Fruit fly (Drosophila melanogaster): ENCODE data around the gene CG8668.

Gene CG8668

DNA sequence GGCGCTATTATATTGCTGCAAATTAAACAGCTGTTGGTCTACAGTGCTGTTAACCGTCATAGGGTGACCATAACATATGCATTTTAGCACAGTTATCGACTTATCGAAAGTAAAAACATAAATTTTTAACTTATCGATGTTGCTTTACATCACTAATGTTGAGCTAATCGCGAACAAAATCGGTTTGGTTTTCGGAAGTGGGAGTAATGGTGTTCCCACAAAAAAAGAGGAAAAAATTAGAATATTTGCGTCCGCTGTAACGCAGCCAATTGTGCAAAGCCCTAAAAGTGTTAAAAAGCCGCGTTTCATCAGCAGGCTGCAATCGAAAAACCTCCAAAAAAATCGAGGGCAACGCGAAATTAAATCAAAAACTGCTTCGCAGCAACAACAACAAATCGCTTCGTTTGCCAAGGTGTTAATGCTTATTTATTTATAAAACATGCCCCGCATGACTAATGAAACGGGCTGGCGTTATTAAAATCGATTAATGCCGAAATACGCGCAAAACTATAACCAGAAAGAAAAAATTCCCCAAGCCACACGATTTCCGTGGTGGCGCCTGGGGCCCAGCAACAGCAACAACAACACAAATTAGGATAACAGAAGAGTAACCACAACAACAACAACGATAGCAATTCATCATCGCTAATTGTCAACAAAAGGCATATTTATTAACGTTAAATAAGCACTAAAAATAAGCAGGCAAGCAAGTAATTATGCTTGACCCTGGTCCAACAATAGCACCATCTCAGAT is at the start of gene CG8668, which contains the start of gene CG12375:
Gene CG8668 (plus strand): TSS at position 153 of the 754 bp plus-strand sequence.
Gene CG12375 (minus strand): TSS at position 42 of the 754 bp plus-strand sequence.
- TF ChIP-seq Myc (optimal IDR thresholded peaks at IDR 0.05) (no peak), psq (optimal IDR thresholded peaks at IDR 0.05) (no peak), Sin3A (optimal IDR thresholded peaks at IDR 0.05) (no peak), insv (optimal IDR thresholded peaks at IDR 0.05) (no peak), h (optimal IDR thresholded peaks at IDR 0.05) (no peak), ttk (optimal IDR thresholded peaks at IDR 0.05) (no peak)

DNA sequence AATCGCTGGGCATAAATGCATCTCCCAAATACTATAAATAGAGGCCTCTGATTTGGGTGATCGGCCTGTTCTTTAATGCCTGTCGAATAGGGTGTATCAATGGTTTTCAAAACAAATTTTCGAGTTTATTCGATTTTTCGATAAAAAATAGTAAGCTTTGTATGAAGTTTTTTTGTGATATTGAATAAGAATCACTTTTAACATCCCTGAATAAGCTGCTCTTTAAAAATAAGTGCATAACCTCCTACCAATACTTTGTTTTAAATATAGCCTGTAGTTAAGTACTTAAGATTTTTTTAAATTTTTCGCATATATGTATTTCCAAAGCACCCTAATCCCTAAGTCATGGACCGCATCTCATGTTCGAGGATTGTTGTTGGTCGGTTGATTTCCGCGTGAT is 46.2 kb upstream of the CG8668 start:
- TF ChIP-seq h (optimal IDR thresholded peaks at IDR 0.05) (no peak), psq (optimal IDR thresholded peaks at IDR 0.05) (no peak), ttk (optimal IDR thresholded peaks at IDR 0.05) (no peak)

DNA sequence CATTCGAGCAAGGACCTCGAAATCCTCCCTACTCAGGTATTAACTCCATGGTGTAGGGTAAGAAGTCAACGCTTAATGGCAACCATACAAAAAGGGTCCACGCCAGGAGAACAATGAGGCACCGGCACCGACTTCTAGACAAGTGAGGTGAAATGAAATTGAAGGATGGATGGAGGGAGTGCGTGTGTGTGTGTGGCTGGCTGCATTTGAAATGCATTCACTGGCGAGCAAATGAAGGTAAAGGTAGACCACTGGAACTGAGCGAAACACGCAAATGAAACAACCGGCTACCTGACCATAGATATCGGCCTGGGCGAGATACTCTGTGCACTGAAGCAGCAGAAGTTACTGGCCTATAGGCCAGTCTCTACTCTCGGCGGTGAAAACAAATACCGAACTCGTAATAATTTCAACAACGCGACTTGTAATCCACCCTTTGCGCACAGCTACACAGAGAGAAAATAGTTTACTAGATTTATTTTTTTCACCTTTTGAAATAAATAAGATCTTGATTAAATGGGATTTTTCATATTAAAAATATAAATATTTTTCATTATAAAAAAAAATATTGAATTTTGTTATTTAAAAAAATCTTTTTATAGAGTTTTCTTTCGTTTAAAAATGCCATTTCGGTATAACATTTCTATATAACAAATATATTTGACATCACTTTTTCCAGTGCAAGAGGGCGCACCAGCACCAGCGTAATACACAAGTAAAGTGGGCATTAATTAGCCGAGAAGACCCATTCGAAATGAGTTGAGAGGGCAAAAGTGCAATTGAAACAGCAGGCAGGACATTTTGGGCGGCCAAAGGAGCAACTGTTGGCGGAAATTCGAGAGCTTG is 44.9 kb upstream of the CG8668 start:
- TF ChIP-seq ttk (optimal IDR thresholded peaks at IDR 0.05) (no peak), psq (optimal IDR thresholded peaks at IDR 0.05) (no peak), h (optimal IDR thresholded peaks at IDR 0.05) (no peak), Sin3A (optimal IDR thresholded peaks at IDR 0.05) (no peak), Myc (optimal IDR thresholded peaks at IDR 0.05) (no peak), insv (optimal IDR thresholded peaks at IDR 0.05) (no peak)

DNA sequence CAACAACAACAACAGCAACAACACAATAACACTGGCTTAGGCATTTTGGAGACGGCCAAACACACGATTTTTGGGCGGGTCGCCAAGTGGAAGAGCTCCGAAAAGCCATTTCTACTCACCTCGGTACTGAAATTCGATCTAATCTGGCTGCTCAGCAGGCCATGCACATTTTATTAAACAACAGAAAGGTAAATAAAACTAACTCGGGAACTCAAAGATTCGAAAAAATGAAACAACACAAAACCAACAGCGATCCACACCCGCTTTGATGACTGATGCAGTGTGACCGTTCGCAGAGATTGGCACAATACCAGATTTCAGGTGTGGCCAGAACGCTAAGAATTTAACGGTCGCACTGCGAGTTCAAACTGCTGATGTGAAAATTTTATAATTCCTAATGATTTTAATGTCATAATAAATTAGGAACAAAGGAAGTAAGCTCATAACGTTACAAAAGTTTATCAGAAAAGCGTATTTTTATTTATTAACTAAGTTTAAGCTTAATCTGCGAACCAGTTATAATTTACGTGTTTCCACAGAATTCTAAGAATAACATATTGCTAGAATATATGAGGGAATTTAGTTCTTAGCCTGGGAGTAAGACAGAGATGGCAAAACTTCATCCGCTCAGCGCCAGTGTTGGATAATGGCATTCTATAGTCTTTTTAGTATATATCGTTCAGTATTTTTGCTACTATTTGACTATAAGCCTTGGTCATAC is 43.9 kb upstream of the CG8668 start, which contains the start of gene Mcr:
Gene Mcr (minus strand): TSS at position 291 of the 721 bp plus-strand sequence.
- no peak for TF ChIP-seq Myc (optimal IDR thresholded peaks at IDR 0.05)
- TF ChIP-seq h (optimal IDR thresholded peaks at IDR 0.05), result no peak
- TF ChIP-seq insv (optimal IDR thresholded peaks at IDR 0.05), result no peak

DNA sequence CACCGCTTCAGTTG is 43.6 kb upstream of the CG8668 start, which contains the start of gene Bsg:
Gene Bsg (plus strand): TSS at position 8 of the 14 bp plus-strand sequence.
- no peak for TF ChIP-seq Sin3A (optimal IDR thresholded peaks at IDR 0.05)
- no peak for TF ChIP-seq insv (optimal IDR thresholded peaks at IDR 0.05)
- no peak for TF ChIP-seq ttk (optimal IDR thresholded peaks at IDR 0.05)
- no peak for TF ChIP-seq h (optimal IDR thresholded peaks at IDR 0.05)
- TF ChIP-seq Myc (optimal IDR thresholded peaks at IDR 0.05), result no peak
- TF ChIP-seq psq (optimal IDR thresholded peaks at IDR 0.05), result no peak

DNA sequence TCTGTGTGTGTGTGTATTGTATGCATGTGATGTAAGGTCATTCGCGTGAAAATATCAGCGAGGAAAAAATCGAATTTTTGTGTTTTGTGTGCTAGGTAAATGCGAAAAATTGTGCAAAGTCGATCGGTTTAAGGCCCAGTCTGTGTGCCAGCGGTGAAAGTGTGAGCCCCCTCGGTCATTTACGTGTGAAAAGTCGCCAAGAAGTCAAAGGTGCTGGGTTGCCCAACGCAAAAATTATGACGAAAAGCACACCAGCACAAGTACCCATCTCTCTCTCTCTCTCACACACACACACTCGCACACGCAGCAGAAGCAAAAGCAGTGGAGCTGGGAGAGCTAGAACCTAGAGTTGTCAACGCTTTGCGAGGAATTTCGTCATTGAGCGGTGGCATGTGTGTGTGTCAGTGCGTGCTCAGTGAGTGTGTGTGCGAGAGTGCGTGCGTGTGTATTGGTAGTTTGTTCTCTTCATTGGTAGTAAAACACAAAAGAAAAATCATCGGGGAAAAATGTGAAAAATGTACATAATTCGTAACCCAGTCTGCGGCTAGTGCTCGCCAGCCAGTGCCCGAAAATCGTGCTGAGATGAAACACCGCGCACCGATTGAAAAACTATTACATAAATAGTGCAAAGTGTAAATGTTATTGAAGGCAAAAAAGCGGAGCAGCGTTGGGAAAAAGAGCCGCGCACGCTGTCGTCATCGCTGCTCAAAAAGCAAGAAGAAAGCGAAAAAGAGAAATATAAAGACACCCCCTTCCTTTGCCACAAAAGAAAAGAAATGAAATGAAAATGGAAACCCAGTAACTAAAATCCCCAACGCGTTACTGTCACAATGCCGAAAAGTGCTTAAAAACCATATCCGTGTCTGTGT is 43.1 kb upstream of the CG8668 start:
- TF ChIP-seq h (optimal IDR thresholded peaks at IDR 0.05) (no peak), Sin3A (optimal IDR thresholded peaks at IDR 0.05) (no peak), ttk (optimal IDR thresholded peaks at IDR 0.05) (no peak), insv (optimal IDR thresholded peaks at IDR 0.05) (no peak), psq (optimal IDR thresholded peaks at IDR 0.05) (no peak)

DNA sequence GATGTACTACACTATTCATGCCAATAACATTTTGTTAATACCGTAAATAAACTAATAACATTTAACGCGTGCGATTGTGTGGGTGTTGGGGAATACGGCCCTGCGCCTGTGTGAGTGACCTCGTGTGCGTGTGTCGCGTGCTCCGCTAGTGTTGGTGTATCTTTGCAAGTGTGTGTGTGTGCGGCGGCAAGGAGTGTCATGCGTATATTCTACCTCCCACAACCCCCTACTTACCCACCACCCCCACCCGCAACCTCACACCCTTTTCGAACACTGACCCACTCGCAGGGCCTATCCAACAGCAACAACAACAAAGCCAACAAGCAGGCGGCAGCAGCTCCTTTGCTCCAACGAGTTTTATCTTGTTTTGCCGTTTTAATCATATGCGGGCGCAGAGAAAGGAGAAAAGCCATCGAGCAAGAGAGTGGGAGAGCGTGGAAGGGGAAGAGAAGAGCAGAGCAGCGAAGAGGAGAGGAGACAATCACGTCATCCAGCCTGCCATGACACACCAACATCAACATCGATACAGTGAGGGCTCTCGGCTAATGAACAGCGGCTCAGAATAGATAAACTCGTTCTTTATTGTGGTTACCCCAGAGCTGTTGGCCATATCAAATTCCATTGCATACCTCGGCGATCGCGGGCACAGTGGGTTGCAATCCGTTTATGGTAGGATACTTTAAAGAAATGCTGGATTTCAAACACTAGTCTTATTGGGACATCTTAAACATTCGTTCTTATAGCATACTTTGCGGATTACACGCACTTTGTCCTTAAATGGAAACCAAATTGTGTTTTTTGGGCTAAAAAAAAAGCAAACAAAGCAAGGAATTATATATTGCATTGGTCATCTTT is 42.2 kb upstream of the CG8668 start:
- TF ChIP-seq Sin3A (optimal IDR thresholded peaks at IDR 0.05) (no peak), insv (optimal IDR thresholded peaks at IDR 0.05) (no peak), psq (optimal IDR thresholded peaks at IDR 0.05) (no peak), Myc (optimal IDR thresholded peaks at IDR 0.05) (no peak), ttk (optimal IDR thresholded peaks at IDR 0.05) (no peak), h (optimal IDR thresholded peaks at IDR 0.05) (no peak)

DNA sequence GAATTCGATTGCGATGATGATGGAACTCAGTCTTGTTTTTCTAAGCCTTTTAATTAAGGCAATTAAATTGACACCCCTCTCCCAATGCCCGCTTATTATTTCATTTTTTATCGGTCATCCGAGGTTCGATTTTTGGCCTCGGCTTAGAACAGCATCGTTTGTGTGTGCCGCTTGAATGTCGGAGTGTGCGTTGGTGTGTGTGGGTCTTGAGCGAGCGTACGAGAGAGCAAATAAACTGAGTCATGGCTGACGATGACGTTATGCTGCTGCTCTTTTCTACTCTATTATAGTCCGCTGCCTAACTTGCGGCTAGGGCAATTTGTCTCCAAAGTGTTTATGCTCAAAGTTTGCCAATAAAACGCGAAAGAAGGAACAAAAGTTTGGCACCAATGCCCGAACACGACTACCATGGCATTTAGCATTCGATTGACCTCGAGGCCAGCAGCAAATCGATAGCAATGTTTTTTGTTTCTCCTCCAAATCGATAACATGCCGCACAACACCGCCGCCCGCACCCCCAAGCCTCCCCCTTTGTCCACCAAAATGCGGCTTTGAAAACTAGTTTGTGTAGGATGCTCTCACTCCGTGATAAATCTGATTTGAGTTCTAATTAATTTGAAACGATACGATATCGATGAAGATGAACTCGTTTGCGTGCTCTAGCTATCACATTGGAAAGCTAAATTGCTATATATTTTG is 41.2 kb upstream of the CG8668 start:
- TF ChIP-seq insv (optimal IDR thresholded peaks at IDR 0.05) (no peak), psq (optimal IDR thresholded peaks at IDR 0.05) (no peak), Sin3A (optimal IDR thresholded peaks at IDR 0.05) (no peak), ttk (optimal IDR thresholded peaks at IDR 0.05) (no peak), h (optimal IDR thresholded peaks at IDR 0.05) (no peak), Myc (optimal IDR thresholded peaks at IDR 0.05) (no peak)

DNA sequence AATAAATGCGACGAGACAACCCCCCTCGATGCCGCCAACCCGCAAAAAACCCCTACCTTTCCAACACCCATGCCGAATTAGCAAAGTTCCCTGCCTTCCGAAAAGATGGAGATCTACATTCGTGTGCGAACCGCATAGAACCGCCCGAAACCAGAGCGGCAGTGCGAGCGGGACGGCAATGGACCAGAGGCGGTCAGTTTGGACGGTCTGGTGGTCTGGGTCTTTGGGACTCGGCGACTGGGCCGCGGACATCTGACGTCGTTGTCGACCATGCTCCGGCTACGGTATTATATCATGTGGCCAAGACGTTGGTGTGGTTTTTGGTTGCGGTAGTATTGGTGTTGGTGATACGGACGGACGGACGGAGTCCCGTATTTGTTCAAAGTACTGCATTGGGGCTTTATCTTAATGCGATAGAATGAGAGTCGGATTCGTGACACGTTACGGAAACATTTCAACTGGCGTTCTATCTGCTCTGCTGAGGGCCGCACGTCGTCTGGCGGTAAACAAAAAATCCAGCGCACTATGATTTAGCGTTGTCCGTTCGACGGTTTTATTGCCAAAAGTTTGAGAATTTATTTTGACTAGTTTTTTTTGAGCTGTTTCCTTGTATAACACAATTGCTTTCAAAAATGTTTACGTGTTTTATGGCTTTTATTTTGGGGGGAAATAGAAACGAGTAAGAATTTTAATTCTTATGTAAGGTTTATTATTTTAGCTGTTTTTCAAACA is 39.9 kb upstream of the CG8668 start:
- TF ChIP-seq Myc (optimal IDR thresholded peaks at IDR 0.05) (no peak), h (optimal IDR thresholded peaks at IDR 0.05) (no peak), ttk (optimal IDR thresholded peaks at IDR 0.05) (no peak), insv (optimal IDR thresholded peaks at IDR 0.05) (no peak), psq (optimal IDR thresholded peaks at IDR 0.05) (no peak), Sin3A (optimal IDR thresholded peaks at IDR 0.05) (no peak)

DNA sequence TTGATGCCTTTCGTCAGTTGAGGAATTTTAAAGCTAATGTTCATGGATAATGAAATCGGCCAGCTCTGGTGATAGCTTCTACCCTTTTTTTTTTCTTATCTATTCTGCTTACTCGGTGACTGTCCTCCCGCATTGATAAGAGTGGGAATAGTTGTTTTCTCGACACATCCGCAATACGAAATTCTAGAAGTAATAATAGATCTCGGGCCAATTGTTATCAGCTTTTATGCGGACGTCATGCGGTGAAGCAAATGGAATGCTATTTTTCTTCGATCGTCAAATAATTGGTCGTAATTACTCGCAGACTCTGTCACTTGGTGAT is 39.4 kb upstream of the CG8668 start:
- TF ChIP-seq insv (optimal IDR thresholded peaks at IDR 0.05), result no peak
- TF ChIP-seq Myc (optimal IDR thresholded peaks at IDR 0.05), result no peak
- TF ChIP-seq h (optimal IDR thresholded peaks at IDR 0.05), result no peak
- no peak for TF ChIP-seq psq (optimal IDR thresholded peaks at IDR 0.05)
- TF ChIP-seq Sin3A (optimal IDR thresholded peaks at IDR 0.05), result no peak
- no peak for TF ChIP-seq ttk (optimal IDR thresholded peaks at IDR 0.05)
